Fruit fly (Drosophila melanogaster) whole organism, embryonic: ENCODE measurements around the gene Cpr62Bc.

Experiments
- Abd-B ChIP-seq: fragments of 200-800 bp; sonication (Bioruptor generic); optimal IDR thresholded peaks from 2 replicates; lab custom pipeline; 2018; ENCODE audit warnings: missing biosample characterization, mild to moderate bottlenecking, missing genetic modification characterization, moderate library complexity
- Ada2b ChIP-seq: fragments of 200-800 bp; sonication (Bioruptor generic); IDR thresholded peaks from 2 replicates; pipeline ENCODE4 v1.3.6; 2022; ENCODE audit warnings: missing biosample characterization, missing genetic modification characterization
- Antp ChIP-seq: fragments of 200-800 bp; sonication (Bioruptor generic); optimal IDR thresholded peaks from 3 replicates; lab custom pipeline; 2016; ENCODE audit warnings: missing biosample characterization, missing genetic modification characterization
- Atf6 ChIP-seq: fragments of 200-800 bp; sonication (Bioruptor generic); IDR thresholded peaks from 2 replicates; pipeline ENCODE4 v1.3.6; 2022; ENCODE audit warnings: missing biosample characterization, missing genetic modification characterization
- B-H2 ChIP-seq: fragments of 200-800 bp; sonication (Bioruptor generic); optimal IDR thresholded peaks from 2 replicates; lab custom pipeline; 2018; ENCODE audit warnings: missing biosample characterization, mild to moderate bottlenecking, missing genetic modification characterization
- Bgb ChIP-seq: fragments of 200-800 bp; sonication (Bioruptor generic); IDR thresholded peaks from 2 replicates; pipeline ENCODE4 v1.3.6; 2022; ENCODE audit warnings: missing biosample characterization, missing genetic modification characterization; ENCODE audit not compliant: partially characterized antibody
- Blimp-1 ChIP-seq: fragments of 200-800 bp; sonication (Bioruptor generic); optimal IDR thresholded peaks from 3 replicates; lab custom pipeline; 2018; ENCODE audit warnings: missing biosample characterization, missing genetic modification characterization, mild to moderate bottlenecking, moderate library complexity, missing genetic modification reagents
- CG10209 ChIP-seq: fragments of 200-800 bp; sonication (Bioruptor generic); optimal IDR thresholded peaks from 3 replicates; lab custom pipeline; 2017; ENCODE audit warnings: missing biosample characterization, mild to moderate bottlenecking, missing genetic modification characterization, missing genetic modification reagents
- CG10274 ChIP-seq: fragments of 200-800 bp; sonication (Bioruptor generic); optimal IDR thresholded peaks from 3 replicates; lab custom pipeline; 2017; ENCODE audit warnings: missing biosample characterization, mild to moderate bottlenecking, missing genetic modification characterization
- CG10431 ChIP-seq: fragments of 200-800 bp; sonication (Bioruptor generic); optimal IDR thresholded peaks from 3 replicates; lab custom pipeline; 2018; ENCODE audit warnings: missing biosample characterization, mild to moderate bottlenecking, missing genetic modification characterization
- CG11398 ChIP-seq: fragments of 200-800 bp; sonication (Bioruptor generic); optimal IDR thresholded peaks from 2 replicates; lab custom pipeline; 2016; ENCODE audit warnings: missing biosample characterization, missing genetic modification characterization
- CG13624 ChIP-seq: fragments of 200-800 bp; sonication (Bioruptor generic); optimal IDR thresholded peaks from 2 replicates; lab custom pipeline; 2016; ENCODE audit warnings: missing biosample characterization, missing genetic modification characterization
- CG13894 ChIP-seq: fragments of 200-800 bp; sonication (Bioruptor generic); optimal IDR thresholded peaks from 3 replicates; lab custom pipeline; 2018; ENCODE audit warnings: missing biosample characterization, mild to moderate bottlenecking, missing genetic modification characterization, moderate library complexity
- CG14014 ChIP-seq: fragments of 200-800 bp; sonication (Bioruptor generic); IDR thresholded peaks from 2 replicates; pipeline ENCODE4 v1.3.6; 2022; ENCODE audit warnings: missing biosample characterization, missing genetic modification characterization
- CG1603 ChIP-seq: fragments of 200-800 bp; sonication (Bioruptor generic); optimal IDR thresholded peaks from 2 replicates; lab custom pipeline; 2019; ENCODE audit warnings: missing biosample characterization, mild to moderate bottlenecking, missing genetic modification characterization, moderate library complexity
- CG2202 ChIP-seq: fragments of 200-800 bp; sonication (Bioruptor generic); optimal IDR thresholded peaks from 2 replicates; lab custom pipeline; 2018; ENCODE audit warnings: missing biosample characterization, mild to moderate bottlenecking, missing genetic modification characterization
- CG3065 ChIP-seq: fragments of 200-800 bp; sonication (Bioruptor generic); optimal IDR thresholded peaks from 2 replicates; lab custom pipeline; 2016; ENCODE audit warnings: missing biosample characterization, missing genetic modification characterization
- CG31388 ChIP-seq: fragments of 200-800 bp; sonication (Bioruptor generic); optimal IDR thresholded peaks from 2 replicates; lab custom pipeline; 2016; ENCODE audit warnings: missing biosample characterization, missing genetic modification characterization
- CG34422 ChIP-seq: fragments of 200-800 bp; sonication (Bioruptor generic); IDR thresholded peaks from 3 replicates; pipeline ENCODE4 v1.3.6; 2022; ENCODE audit warnings: missing biosample characterization, missing genetic modification characterization
- CG4360 ChIP-seq: fragments of 200-800 bp; sonication (Bioruptor generic); IDR thresholded peaks from 2 replicates; pipeline ENCODE4 v1.3.6; 2022; ENCODE audit warnings: missing biosample characterization, missing genetic modification characterization
- CG9797 ChIP-seq: fragments of 200-800 bp; sonication (Bioruptor generic); optimal IDR thresholded peaks from 3 replicates; lab custom pipeline; 2018; ENCODE audit warnings: missing biosample characterization, mild to moderate bottlenecking, missing genetic modification characterization
- Chrac-16 ChIP-seq: fragments of 200-800 bp; sonication (Bioruptor generic); optimal IDR thresholded peaks from 3 replicates; lab custom pipeline; 2016; ENCODE audit warnings: missing biosample characterization, missing genetic modification characterization
- Ets97D ChIP-seq: fragments of 200-800 bp; sonication (Bioruptor generic); optimal IDR thresholded peaks from 3 replicates; lab custom pipeline; 2016; ENCODE audit warnings: missing biosample characterization, missing genetic modification characterization
- Lpt ChIP-seq: fragments of >200 bp; optimal IDR thresholded peaks from 2 replicates; lab custom pipeline; 2018; ENCODE audit warnings: missing biosample characterization, missing genetic modification characterization
- Taf1 ChIP-seq: fragments of 200-800 bp; sonication (Bioruptor generic); IDR thresholded peaks from 2 replicates; pipeline ENCODE4 v1.3.6; 2022; ENCODE audit warnings: missing biosample characterization, missing genetic modification characterization
- ab ChIP-seq: fragments of 200-800 bp; sonication (Bioruptor generic); optimal IDR thresholded peaks from 2 replicates; lab custom pipeline; 2016; ENCODE audit warnings: missing biosample characterization, missing genetic modification characterization
- ato ChIP-seq: fragments of 200-800 bp; sonication (Bioruptor generic); IDR thresholded peaks from 2 replicates; pipeline ENCODE4 v1.3.6; 2022; ENCODE audit warnings: missing biosample characterization, missing genetic modification characterization; ENCODE audit not compliant: partially characterized antibody
- bigmax ChIP-seq: fragments of 200-800 bp; sonication (Bioruptor generic); optimal IDR thresholded peaks from 2 replicates; lab custom pipeline; 2018; ENCODE audit warnings: missing biosample characterization, mild to moderate bottlenecking, missing genetic modification characterization
- cato ChIP-seq: fragments of 200-800 bp; sonication (Bioruptor generic); optimal IDR thresholded peaks from 2 replicates; lab custom pipeline; 2016; ENCODE audit warnings: missing biosample characterization, missing genetic modification characterization, borderline replicate concordance
- cg ChIP-seq: fragments of 200-800 bp; sonication (Bioruptor generic); optimal IDR thresholded peaks from 3 replicates; lab custom pipeline; 2019; ENCODE audit warnings: missing biosample characterization, mild to moderate bottlenecking, missing genetic modification characterization, moderate library complexity
- ci ChIP-seq: fragments of 200-800 bp; sonication (Bioruptor generic); IDR thresholded peaks from 3 replicates; pipeline ENCODE4 v1.3.6; 2022; ENCODE audit warnings: missing biosample characterization, missing genetic modification characterization
- crp ChIP-seq, 2 experiments: fragments of 200-800 bp; sonication (Bioruptor generic); optimal IDR thresholded peaks; 2 replicates in 1 of 2; 3 replicates in 1 of 2; lab custom pipeline; 2017; ENCODE audit warnings: missing biosample characterization in 2 of 2, missing genetic modification characterization in 2 of 2, mild to moderate bottlenecking in 1 of 2, moderate library complexity in 1 of 2
- dan ChIP-seq: fragments of 200-800 bp; sonication (Bioruptor generic); IDR thresholded peaks from 2 replicates; pipeline ENCODE4 v1.3.6; 2022; ENCODE audit warnings: missing biosample characterization, missing genetic modification characterization
- exex ChIP-seq: fragments of 200-800 bp; sonication (Bioruptor generic); optimal IDR thresholded peaks from 4 replicates; lab custom pipeline; 2018; ENCODE audit warnings: missing biosample characterization, mild to moderate bottlenecking, missing genetic modification characterization, moderate library complexity
- gce ChIP-seq: fragments of 200-800 bp; sonication (Bioruptor generic); IDR thresholded peaks from 3 replicates; pipeline ENCODE4 v1.3.6; 2022; ENCODE audit warnings: missing biosample characterization, missing genetic modification characterization
- gfzf ChIP-seq: fragments of 200-800 bp; sonication (Bioruptor generic); optimal IDR thresholded peaks from 2 replicates; lab custom pipeline; 2016; ENCODE audit warnings: missing biosample characterization, mild to moderate bottlenecking, missing genetic modification characterization, moderate library complexity
- h ChIP-seq: fragments of >200 bp; optimal IDR thresholded peaks from 2 replicates; lab custom pipeline; 2017
- lmd ChIP-seq: fragments of 200-800 bp; sonication (Bioruptor generic); IDR thresholded peaks from 2 replicates; pipeline ENCODE4 v1.3.6; 2022; ENCODE audit warnings: missing biosample characterization, missing genetic modification characterization
- mirr ChIP-seq: fragments of 200-800 bp; sonication (Bioruptor generic); optimal IDR thresholded peaks from 3 replicates; lab custom pipeline; 2018; ENCODE audit warnings: missing biosample characterization, mild to moderate bottlenecking, missing genetic modification characterization
- nerfin-2 ChIP-seq: fragments of 200-800 bp; sonication (Bioruptor generic); IDR thresholded peaks from 2 replicates; pipeline ENCODE4 v1.3.6; 2022; ENCODE audit warnings: missing biosample characterization, missing genetic modification characterization; ENCODE audit not compliant: partially characterized antibody
- phol ChIP-seq: fragments of 200-800 bp; sonication (Bioruptor generic); optimal IDR thresholded peaks from 3 replicates; lab custom pipeline; 2018; ENCODE audit warnings: missing biosample characterization, mild to moderate bottlenecking, missing genetic modification characterization, moderate library complexity
- psq ChIP-seq: fragments of 200-800 bp; sonication (Bioruptor generic); optimal IDR thresholded peaks from 2 replicates; lab custom pipeline; 2017; ENCODE audit warnings: missing biosample characterization, missing genetic modification characterization
- sr ChIP-seq: fragments of 200-800 bp; sonication (Bioruptor generic); IDR thresholded peaks from 3 replicates; pipeline ENCODE4 v1.3.6; 2022; ENCODE audit warnings: missing biosample characterization, missing genetic modification characterization
- ssp ChIP-seq: fragments of 200-800 bp; sonication (Bioruptor generic); IDR thresholded peaks from 2 replicates; pipeline ENCODE4 v1.3.6; 2022; ENCODE audit warnings: missing biosample characterization, missing genetic modification characterization
- tgo ChIP-seq: fragments of 200-800 bp; sonication (Bioruptor generic); IDR thresholded peaks from 3 replicates; pipeline ENCODE4 v1.3.6; 2022; ENCODE audit warnings: missing biosample characterization, missing genetic modification characterization
- trh ChIP-seq: fragments of 200-800 bp; sonication (Bioruptor generic); optimal IDR thresholded peaks from 2 replicates; lab custom pipeline; 2016; ENCODE audit warnings: missing biosample characterization, missing genetic modification characterization
- ttk ChIP-seq: fragments of 200-800 bp; sonication (Bioruptor generic); IDR thresholded peaks from 2 replicates; pipeline ENCODE4 v2.1.2; 2022; ENCODE audit warnings: missing biosample characterization, missing genetic modification characterization

Gene Cpr62Bc

dm6 chr3L:1865121-1865727, 23.3 kb upstream of the Cpr62Bc start, which contains the start of the genes HBS1 and CG12025 (continued):
- TF ChIP-seq gfzf (GFP tag; lab: Kevin White, UChicago) (peak; percentile 96), CG1603 (tag; lab: Kevin White, UChicago) (peak; percentile 82), tgo (peak; percentile 49; the same call in 2 of the 3 replicates), mirr (no peak), Blimp-1 (GFP tag; lab: Kevin White, UChicago) (no peak)

dm6 chr3L:1861794-1862447, 20.0 kb upstream of the Cpr62Bc start, which contains the start of gene Rap1:
TSS of gene Rap1 (minus strand) at chr3L:1862239.
- TF ChIP-seq CG31388 (GFP tag; lab: Kevin White, UChicago) (no peak), sr (GFP tag; lab: Robert Waterston, UW) (no peak), B-H2 (GFP tag; lab: Kevin White, UChicago) (peak; percentile 28), bigmax (GFP tag; lab: Kevin White, UChicago) (no peak), CG34422 (peak; percentile 64; the same call in 1 of the 3 replicates), lmd (GFP tag; lab: Robert Waterston, UW) (peak; percentile 78; the same call in 1 of the 2 replicates), ab (peak; percentile 23), gce (GFP tag; lab: Robert Waterston, UW) (no peak), CG3065 (GFP tag; lab: Kevin White, UChicago) (no peak), CG4360 (GFP tag; lab: Robert Waterston, UW) (no peak), phol (tag; lab: Kevin White, UChicago) (peak; percentile 68), nerfin-2 (GFP tag; lab: Robert Waterston, UW) (peak; percentile 81), CG2202 (tag; lab: Kevin White, UChicago) (no peak), Antp (GFP tag; lab: Kevin White, UChicago) (peak; percentile 82), CG10274 (GFP tag; lab: Kevin White, UChicago) (no peak), Bgb (peak; percentile 94), CG11398 (GFP tag; lab: Kevin White, UChicago) (peak; percentile 12), ttk (GFP tag; lab: Robert Waterston, UW) (peak; percentile 71), CG13624 (GFP tag; lab: Kevin White, UChicago) (peak; percentile 70), crp (GFP tag; optimal IDR thresholded peaks at IDR 0.05; lab: Kevin White, UChicago) (no peak), Chrac-16 (GFP tag; lab: Kevin White, UChicago) (peak; percentile 45), Abd-B (GFP tag; lab: Kevin White, UChicago) (peak; percentile 32), psq (GFP tag; lab: Kevin White, UChicago) (peak; percentile 26), Ada2b (GFP tag; lab: Robert Waterston, UW) (peak; percentile 79), cato (GFP tag; lab: Kevin White, UChicago) (peak; percentile 37), h (lab: Kevin White, UChicago) (no peak), Ets97D (GFP tag; lab: Kevin White, UChicago) (peak; percentile 63), CG10209 (GFP tag; lab: Kevin White, UChicago) (peak; percentile 43), Taf1 (GFP tag; lab: Robert Waterston, UW) (peak; percentile 25; the same call in 1 of the 2 replicates), ato (peak; percentile 78), dan (GFP tag; lab: Robert Waterston, UW) (0 out of 2 replicates have a peak, but pooled peaks have one; percentile 4), Lpt (GFP tag; lab: Kevin White, UChicago) (no peak), CG9797 (GFP tag; lab: Kevin White, UChicago) (peak; percentile 18), ssp (GFP tag; lab: Robert Waterston, UW) (peak; percentile 73), trh (GFP tag; lab: Kevin White, UChicago) (peak; percentile 22), CG10431 (no peak), CG14014 (GFP tag; lab: Robert Waterston, UW) (peak; percentile 53), cg (GFP tag; lab: Kevin White, UChicago) (peak; percentile 58), ci (GFP tag; lab: Robert Waterston, UW) (peak; percentile 59), CG13894 (tag; lab: Kevin White, UChicago) (peak; percentile 40), Atf6 (GFP tag; lab: Robert Waterston, UW) (peak; percentile 64; the same call in 1 of the 2 replicates), exex (tag; lab: Kevin White, UChicago) (peak; percentile 24)
